Worm (Caenorhabditis elegans): ENCODE results near the gene sri-18.
A peak's percentile ranks its signal among the peaks of the same experiment; 100 is the strongest.

The sri-18 gene

ce11 chrV:10246443-10246885 is 13.9 kb downstream of the sri-18 start (continued):
- TF ChIP-seq dmd-9 (GFP tag; IDR thresholded peaks at IDR 0.05) = no peak
- no peak for TF ChIP-seq mdt-29 (GFP tag; IDR thresholded peaks at IDR 0.05)
- TF ChIP-seq Y48G9A.11 (GFP tag; IDR thresholded peaks at IDR 0.05) = no peak
- no peak for TF ChIP-seq lir-3 (tag; optimal IDR thresholded peaks at IDR 0.05)
- no peak for TF ChIP-seq T26A8.4 (GFP tag; IDR thresholded peaks at IDR 0.05)
- no peak for TF ChIP-seq duxl-1 (tag; optimal IDR thresholded peaks at IDR 0.05; ENCODE audit: poor library complexity)
- TF ChIP-seq dmd-6 (GFP tag; IDR thresholded peaks at IDR 0.05) = peak; percentile 33; the same call in 1 of the 2 replicates

ce11 chrV:10245615-10246014 is 14.7 kb downstream of the sri-18 start:
- no peak for TF ChIP-seq lin-1 (GFP tag; IDR thresholded peaks at IDR 0.05)
- no peak for TF ChIP-seq tag-97 (GFP tag; IDR thresholded peaks at IDR 0.05)
- peak; percentile 53 for TF ChIP-seq dve-1 (tag; optimal IDR thresholded peaks at IDR 0.05; ENCODE audit: insufficient read depth)
- TF ChIP-seq nhr-77 (tag; optimal IDR thresholded peaks at IDR 0.05) = peak; percentile 34
- TF ChIP-seq egl-43 (GFP tag; IDR thresholded peaks at IDR 0.05) = no peak
- TF ChIP-seq daf-16 (GFP tag; optimal IDR thresholded peaks at IDR 0.05) = no peak
- TF ChIP-seq daf-16 (tag; optimal IDR thresholded peaks at IDR 0.05) = peak; percentile 100
- TF ChIP-seq pqm-1 (tag; optimal IDR thresholded peaks at IDR 0.05) = peak; percentile 22
- peak; percentile 45 for TF ChIP-seq hlh-11 (tag; optimal IDR thresholded peaks at IDR 0.05)
- no peak for TF ChIP-seq dmd-8 (GFP tag; IDR thresholded peaks at IDR 0.05)
- peak; percentile 69 for TF ChIP-seq nhr-28 (tag; optimal IDR thresholded peaks at IDR 0.05)

ce11 chrV:10244018-10244720 is 16.2 kb downstream of the sri-18 start:
- TF ChIP-seq set-16 (GFP tag; IDR thresholded peaks at IDR 0.05) = no peak
- peak; percentile 67 for TF ChIP-seq nhr-28 (tag; optimal IDR thresholded peaks at IDR 0.05)
- TF ChIP-seq dmd-6 (GFP tag; IDR thresholded peaks at IDR 0.05) = peak; percentile 18; the same call in 1 of the 2 replicates
- no peak for TF ChIP-seq duxl-1 (tag; optimal IDR thresholded peaks at IDR 0.05; ENCODE audit: poor library complexity)
- TF ChIP-seq dve-1 (tag; optimal IDR thresholded peaks at IDR 0.05; ENCODE audit: insufficient read depth) = peak; percentile 57
- TF ChIP-seq daf-16 (GFP tag; optimal IDR thresholded peaks at IDR 0.05) = no peak
- peak; percentile 73 for TF ChIP-seq daf-16 (tag; optimal IDR thresholded peaks at IDR 0.05)
- TF ChIP-seq pqm-1 (tag; optimal IDR thresholded peaks at IDR 0.05) = peak; percentile 50
- peak; percentile 86 for TF ChIP-seq php-3 (GFP tag; IDR thresholded peaks at IDR 0.05)
- TF ChIP-seq hmg-1.1 (GFP tag; IDR thresholded peaks at IDR 0.05) = no peak
- TF ChIP-seq mdl-1 (tag; optimal IDR thresholded peaks at IDR 0.05) = peak in 1 of 2 experiments; percentile 5
- TF ChIP-seq mes-2 (tag; optimal IDR thresholded peaks at IDR 0.05; ENCODE audit: poor library complexity, severe bottlenecking) = no peak
- TF ChIP-seq hlh-11 (tag; optimal IDR thresholded peaks at IDR 0.05) = peak; percentile 34
- peak; percentile 20 for TF ChIP-seq hlh-30 (tag; optimal IDR thresholded peaks at IDR 0.05; ENCODE audit: insufficient read depth)

- TF ChIP-seq egl-27 (tag; optimal IDR thresholded peaks at IDR 0.05) = no peak
- peak in 1 of 2 experiments; percentile 24 for TF ChIP-seq unc-62 (GFP tag; optimal IDR thresholded peaks at IDR 0.05 in 1 of 2)
- TF ChIP-seq unc-62 (tag; optimal IDR thresholded peaks at IDR 0.05) = no peak
Observed at ce11 chrV:10243105-10243504, 17.3 kb downstream of the sri-18 start, which contains the start of gene C12D8.9. Gene C12D8.9, minus strand, starts transcription at chrV:10243205.

- TF ChIP-seq lin-39 (tag; optimal IDR thresholded peaks at IDR 0.05) (no peak), nhr-77 (tag; optimal IDR thresholded peaks at IDR 0.05) (no peak), lin-1 (GFP tag; IDR thresholded peaks at IDR 0.05) (no peak), mes-2 (tag; optimal IDR thresholded peaks at IDR 0.05; ENCODE audit: poor library complexity, severe bottlenecking) (no peak), php-3 (GFP tag; IDR thresholded peaks at IDR 0.05) (no peak), aha-1 (tag) (peak; percentile 2), tra-1 (GFP tag; IDR thresholded peaks at IDR 0.05) (no peak)
Observed at ce11 chrV:10241121-10241803, 19.1 kb downstream of the sri-18 start, which contains the start of the genes C12D8.21 and col-148. Gene C12D8.21, minus strand, starts transcription at chrV:10241188. Gene col-148, plus strand, starts transcription at chrV:10241753.

All from whole organism, L4 larva.